Worm (Caenorhabditis elegans) whole organism, L3 larva: Measurements from ENCODE around the gene R10D12.13.

Experiments used
- sea-2 ChIP-seq: fragments of 150-350 bp; sonication (generic microtip); optimal IDR thresholded peaks from 4 replicates; lab custom pipeline; 2014; ENCODE audit warnings: missing biosample characterization, missing genetic modification reagents, missing genetic modification characterization
- snpc-4 ChIP-seq: fragments of 150-350 bp; optimal IDR thresholded peaks from 2 replicates; lab custom pipeline; 2014; ENCODE audit warnings: missing biosample characterization, missing genetic modification characterization

DNA sequence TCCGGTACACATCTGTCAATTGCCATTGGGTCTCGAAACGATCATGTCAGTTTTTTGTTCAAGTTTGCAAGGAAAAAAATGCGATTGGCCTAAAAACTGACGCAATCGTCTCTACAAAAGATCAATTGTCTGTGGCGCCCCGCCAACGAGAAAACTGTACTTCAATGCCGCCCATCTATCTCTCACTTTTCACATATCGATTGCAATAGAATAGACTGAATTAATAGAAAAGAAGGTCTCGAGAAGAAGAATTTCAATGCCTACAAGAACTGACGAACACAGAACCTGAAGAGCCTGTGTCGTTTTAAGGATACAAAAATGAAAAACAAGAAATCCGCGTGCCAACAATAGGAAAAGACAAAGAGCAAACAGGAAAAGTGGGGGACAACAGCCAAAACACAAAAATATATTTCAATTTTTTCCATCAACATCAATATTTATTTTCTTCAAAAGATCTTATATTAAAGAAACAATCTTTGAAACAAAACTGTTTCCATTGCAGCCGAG lies 46.2 kb downstream of the R10D12.13 start:
- TF ChIP-seq snpc-4, result no peak
- no peak for TF ChIP-seq sea-2 (GFP tag; lab: Kevin White, UChicago)
